Fruit fly (Drosophila melanogaster): ENCODE measurements around the gene tefu.

Gene tefu

dm6 chr3R:15277926-15278869 is 36.2 kb upstream of the tefu start, which contains the start of the genes MRG15 and Tm1 (continued):
- TF ChIP-seq CG9817 (tag; optimal IDR thresholded peaks at IDR 0.05) = no peak
- no peak for TF ChIP-seq NfI (GFP tag; optimal IDR thresholded peaks at IDR 0.05)
- TF ChIP-seq CG1024 (GFP tag; IDR thresholded peaks at IDR 0.05) = no peak
- TF ChIP-seq zen (tag; optimal IDR thresholded peaks at IDR 0.05) = peak; percentile 77
- TF ChIP-seq CG6854 (GFP tag; optimal IDR thresholded peaks at IDR 0.05) = no peak
- TF ChIP-seq C15 (GFP tag; IDR thresholded peaks at IDR 0.05) = no peak
- no peak for TF ChIP-seq CG17612 (GFP tag; IDR thresholded peaks at IDR 0.05)
- no peak for TF ChIP-seq CG12744 (GFP tag; optimal IDR thresholded peaks at IDR 0.05)
- no peak for TF ChIP-seq H2.0 (GFP tag; IDR thresholded peaks at IDR 0.05)
- TF ChIP-seq CG17359 (tag; optimal IDR thresholded peaks at IDR 0.05) = no peak
- no peak for TF ChIP-seq pros (GFP tag; optimal IDR thresholded peaks at IDR 0.05)
- no peak for TF ChIP-seq hth (optimal IDR thresholded peaks at IDR 0.05)
- no peak for TF ChIP-seq dmrt99B (tag; optimal IDR thresholded peaks at IDR 0.05)
- no peak for TF ChIP-seq CG4328 (GFP tag; optimal IDR thresholded peaks at IDR 0.05)
- no peak for TF ChIP-seq CG10209 (GFP tag; optimal IDR thresholded peaks at IDR 0.05)
- no peak for TF ChIP-seq CG17186 (GFP tag; optimal IDR thresholded peaks at IDR 0.05)
- TF ChIP-seq CG4617 (GFP tag; optimal IDR thresholded peaks at IDR 0.05; ENCODE audit: borderline replicate concordance) = peak; percentile 51
- no peak for TF ChIP-seq Optix (GFP tag; IDR thresholded peaks at IDR 0.05)
- no peak for TF ChIP-seq slou (GFP tag; optimal IDR thresholded peaks at IDR 0.05)
- TF ChIP-seq ems (GFP tag; optimal IDR thresholded peaks at IDR 0.05) = no peak
- no peak for TF ChIP-seq CG2199 (GFP tag; IDR thresholded peaks at IDR 0.05)
- no peak for TF ChIP-seq NK7.1 (GFP tag; optimal IDR thresholded peaks at IDR 0.05)
- TF ChIP-seq CG11085 (GFP tag; IDR thresholded peaks at IDR 0.05) = no peak
- TF ChIP-seq CG11247 (GFP tag; IDR thresholded peaks at IDR 0.05) = no peak
- no peak for TF ChIP-seq chm (GFP tag; IDR thresholded peaks at IDR 0.05)
- TF ChIP-seq Sox102F (GFP tag; optimal IDR thresholded peaks at IDR 0.05) = no peak
- peak; percentile 1 for TF ChIP-seq HLH54F (GFP tag; optimal IDR thresholded peaks at IDR 0.05)
- peak; percentile 2 for TF ChIP-seq Fer1 (GFP tag; optimal IDR thresholded peaks at IDR 0.05)
- TF ChIP-seq da (GFP tag; optimal IDR thresholded peaks at IDR 0.05) = no peak
- no peak for TF ChIP-seq CG17328 (GFP tag; IDR thresholded peaks at IDR 0.05)
- TF ChIP-seq CG1233 (GFP tag; optimal IDR thresholded peaks at IDR 0.05) = no peak
- no peak for TF ChIP-seq gce (GFP tag; IDR thresholded peaks at IDR 0.05)
- no peak for TF ChIP-seq pum (GFP tag; optimal IDR thresholded peaks at IDR 0.05)
- TF ChIP-seq CG2202 (tag; optimal IDR thresholded peaks at IDR 0.05) = no peak
- no peak for TF ChIP-seq CG10565 (GFP tag; optimal IDR thresholded peaks at IDR 0.05)
- TF ChIP-seq Stat92E (GFP tag; optimal IDR thresholded peaks at IDR 0.05) = no peak
- no peak for TF ChIP-seq Ets65A (GFP tag)
- no peak for TF ChIP-seq Dip3 (GFP tag; optimal IDR thresholded peaks at IDR 0.05)
- TF ChIP-seq CG8359 (GFP tag; optimal IDR thresholded peaks at IDR 0.05; ENCODE audit: borderline replicate concordance) = no peak
- no peak for TF ChIP-seq wdn (GFP tag; IDR thresholded peaks at IDR 0.05)
- no peak for TF ChIP-seq psq (GFP tag; optimal IDR thresholded peaks at IDR 0.05)
- TF ChIP-seq ranshi (GFP tag; IDR thresholded peaks at IDR 0.05) = no peak
- no peak for TF ChIP-seq chn (GFP tag; optimal IDR thresholded peaks at IDR 0.05)
- no peak for TF ChIP-seq CG32532 (GFP tag; IDR thresholded peaks at IDR 0.05)
- no peak for TF ChIP-seq Kr (GFP tag; optimal IDR thresholded peaks at IDR 0.05)
- TF ChIP-seq Gug (GFP tag; IDR thresholded peaks at IDR 0.05) = no peak
- peak; percentile 31; the same call in 1 of the 2 replicates for TF ChIP-seq CG3847 (GFP tag; IDR thresholded peaks at IDR 0.05)
- TF ChIP-seq CG7271 (tag; optimal IDR thresholded peaks at IDR 0.05) = no peak
- TF ChIP-seq CG8281 (tag; optimal IDR thresholded peaks at IDR 0.05) = no peak
- TF ChIP-seq exex (tag; optimal IDR thresholded peaks at IDR 0.05) = peak; percentile 45

Data from whole organism, embryonic.